Worm (Caenorhabditis elegans) whole organism, L1 larva: Measurements from ENCODE around the gene C47E12.13.

ENCODE experiments used
- C04F5.9 ChIP-seq: sonication (generic microtip); optimal IDR thresholded peaks from 2 replicates; lab custom pipeline; 2016; ENCODE audit warnings: missing genetic modification characterization, missing compliant biosample characterization
- C16A3.4 ChIP-seq: fragments of 150-350 bp; optimal IDR thresholded peaks from 2 replicates; lab custom pipeline; 2014; ENCODE audit warnings: missing biosample characterization, missing genetic modification characterization
- C34B4.2 ChIP-seq: sonication (generic microtip); optimal IDR thresholded peaks from 2 replicates; lab custom pipeline; 2017; ENCODE audit warnings: mild to moderate bottlenecking, missing genetic modification characterization, missing compliant biosample characterization
- Y116A8C.19 ChIP-seq: sonication (generic microtip); optimal IDR thresholded peaks from 2 replicates; lab custom pipeline; 2016; ENCODE audit warnings: missing compliant biosample characterization, missing genetic modification characterization, borderline replicate concordance
- alr-1 ChIP-seq: fragments of 200-800 bp; sonication (Bioruptor generic); optimal IDR thresholded peaks from 2 replicates; lab custom pipeline; 2018; ENCODE audit warnings: borderline replicate concordance, mild to moderate bottlenecking, missing genetic modification characterization, missing compliant biosample characterization
- ceh-63 ChIP-seq: fragments of 200-800 bp; sonication (Bioruptor generic); optimal IDR thresholded peaks from 2 replicates; lab custom pipeline; 2018; ENCODE audit warnings: mild to moderate bottlenecking, missing genetic modification characterization, missing compliant biosample characterization
- ceh-82 ChIP-seq, 3 experiments: fragments of 150-350 bp in 1 of 3; sonication (generic microtip) in 2 of 3; optimal IDR thresholded peaks; 2 replicates each; lab custom pipeline; 2014 to 2017; ENCODE audit warnings: missing biosample characterization in 3 of 3, missing genetic modification characterization in 3 of 3
- ceh-88 ChIP-seq: fragments of 200-800 bp; sonication (Bioruptor generic); IDR thresholded peaks from 2 replicates; pipeline ENCODE4 v1.3.6; 2022; ENCODE audit warnings: missing genetic modification characterization, missing compliant biosample characterization
- dpl-1 ChIP-seq, 3 experiments: fragments of 150-350 bp in 2 of 3; sonication (generic microtip) in 1 of 3; optimal IDR thresholded peaks; 2 replicates each; lab custom pipeline; 2014 to 2017; ENCODE audit warnings: missing biosample characterization in 3 of 3, missing genetic modification characterization in 3 of 3, missing genetic modification reagents in 3 of 3
- efl-1 ChIP-seq, 4 experiments: fragments of 150-350 bp; optimal IDR thresholded peaks in 3 of 4; peaks in 1 of 4; 1 replicate in 1 of 4; 2 replicates in 3 of 4; lab custom pipeline; 2014; ENCODE audit warnings: missing biosample characterization in 2 of 4, missing genetic modification characterization in 2 of 4, missing genetic modification reagents in 2 of 4
- efl-3 ChIP-seq: fragments of 200-800 bp; sonication (Bioruptor generic); optimal IDR thresholded peaks from 2 replicates; lab custom pipeline; 2018; ENCODE audit warnings: mild to moderate bottlenecking, missing genetic modification characterization, missing compliant biosample characterization
- egl-13 ChIP-seq: sonication (generic microtip); optimal IDR thresholded peaks from 2 replicates; lab custom pipeline; 2016; ENCODE audit warnings: missing genotype, missing genetic modification reagents, missing genetic modification characterization, missing compliant biosample characterization
- elt-2 ChIP-seq: sonication (generic microtip); optimal IDR thresholded peaks from 2 replicates; lab custom pipeline; 2016; ENCODE audit warnings: missing genetic modification characterization, mild to moderate bottlenecking, inconsistent platforms, missing compliant biosample characterization, missing genetic modification reagents
- fkh-10 ChIP-seq: sonication (generic microtip); optimal IDR thresholded peaks from 2 replicates; lab custom pipeline; 2017; ENCODE audit warnings: missing biosample characterization, missing genetic modification reagents, missing genetic modification characterization
- fos-1 ChIP-seq: fragments of 150-350 bp; optimal IDR thresholded peaks from 2 replicates; lab custom pipeline; 2014; ENCODE audit warnings: missing biosample characterization, missing genetic modification characterization
- grh-1 ChIP-seq: fragments of 200-800 bp; sonication (Bioruptor generic); IDR thresholded peaks from 2 replicates; pipeline ENCODE4 v1.3.6; 2022; ENCODE audit warnings: missing genetic modification reagents, missing genetic modification characterization, missing compliant biosample characterization
- hlh-4 ChIP-seq: sonication (generic microtip); optimal IDR thresholded peaks from 2 replicates; lab custom pipeline; 2016; ENCODE audit warnings: mild to moderate bottlenecking, missing genetic modification characterization, missing compliant biosample characterization
- irx-1 ChIP-seq: sonication (generic microtip); optimal IDR thresholded peaks from 2 replicates; lab custom pipeline; 2016; ENCODE audit warnings: missing genetic modification characterization, missing compliant biosample characterization
- lin-13 ChIP-seq: fragments of 150-350 bp; optimal IDR thresholded peaks from 2 replicates; lab custom pipeline; 2014; ENCODE audit warnings: missing biosample characterization, missing genetic modification reagents, missing genetic modification characterization
- lin-14 ChIP-seq: fragments of 200-800 bp; sonication (Bioruptor generic); optimal IDR thresholded peaks from 2 replicates; lab custom pipeline; 2018; ENCODE audit warnings: mild to moderate bottlenecking, missing genetic modification characterization, moderate library complexity, missing compliant biosample characterization
- lsy-2 ChIP-seq, 2 experiments: fragments of 150-350 bp; optimal IDR thresholded peaks; 2 replicates each; lab custom pipeline; 2014; ENCODE audit warnings: missing biosample characterization in 2 of 2, missing genetic modification characterization in 2 of 2
- mdl-1 ChIP-seq, 2 experiments: fragments of 150-350 bp; optimal IDR thresholded peaks; 2 replicates each; lab custom pipeline; 2014 to 2017; ENCODE audit warnings: missing biosample characterization in 2 of 2, missing genetic modification characterization in 2 of 2, inconsistent platforms in 1 of 2
- mef-2 ChIP-seq: fragments of 150-350 bp; optimal IDR thresholded peaks from 2 replicates; lab custom pipeline; 2014; ENCODE audit warnings: missing biosample characterization, missing genetic modification characterization
- mep-1 ChIP-seq: fragments of 150-350 bp; optimal IDR thresholded peaks from 2 replicates; lab custom pipeline; 2014; ENCODE audit warnings: missing biosample characterization, missing genetic modification characterization
- nhr-11 ChIP-seq: fragments of 150-350 bp; optimal IDR thresholded peaks from 2 replicates; lab custom pipeline; 2014; ENCODE audit warnings: missing biosample characterization, missing genetic modification characterization
- nhr-19 ChIP-seq: fragments of 200-800 bp; sonication (Bioruptor generic); conservative IDR thresholded peaks from 2 replicates; pipeline ENCODE4 v1.3.6; 2022; ENCODE audit warnings: missing genetic modification characterization, missing compliant biosample characterization
- nhr-237 ChIP-seq: fragments of 150-350 bp; optimal IDR thresholded peaks from 2 replicates; lab custom pipeline; 2014; ENCODE audit warnings: missing biosample characterization, missing genetic modification characterization
- nhr-28 ChIP-seq: fragments of 150-350 bp; optimal IDR thresholded peaks from 2 replicates; lab custom pipeline; 2014; ENCODE audit warnings: missing biosample characterization, missing genetic modification characterization
- nhr-47 ChIP-seq: sonication (generic microtip); optimal IDR thresholded peaks from 2 replicates; lab custom pipeline; 2016; ENCODE audit warnings: mild to moderate bottlenecking, missing genetic modification characterization, moderate library complexity, missing compliant biosample characterization
- nhr-76 ChIP-seq: sonication (generic microtip); optimal IDR thresholded peaks from 2 replicates; lab custom pipeline; 2017; ENCODE audit warnings: missing biosample characterization, missing genetic modification characterization
- rnt-1 ChIP-seq: sonication (generic microtip); optimal IDR thresholded peaks from 2 replicates; lab custom pipeline; 2016; ENCODE audit warnings: mild to moderate bottlenecking, missing genetic modification characterization, moderate library complexity, missing compliant biosample characterization
- skn-1 ChIP-seq: fragments of 150-350 bp; optimal IDR thresholded peaks from 2 replicates; lab custom pipeline; 2014; ENCODE audit warnings: missing biosample characterization, missing genetic modification characterization
- snu-23 ChIP-seq: sonication (generic microtip); optimal IDR thresholded peaks from 2 replicates; lab custom pipeline; 2016; ENCODE audit warnings: missing genetic modification characterization, missing compliant biosample characterization
- sox-4 ChIP-seq: sonication (generic microtip); optimal IDR thresholded peaks from 2 replicates; lab custom pipeline; 2016; ENCODE audit warnings: missing genetic modification characterization, missing compliant biosample characterization
- sptf-1 ChIP-seq: fragments of 150-350 bp; optimal IDR thresholded peaks from 2 replicates; lab custom pipeline; 2014; ENCODE audit warnings: missing biosample characterization, missing genetic modification characterization
- tbx-2 ChIP-seq: sonication (generic microtip); optimal IDR thresholded peaks from 2 replicates; lab custom pipeline; 2016; ENCODE audit warnings: missing genetic modification characterization, missing compliant biosample characterization
- unc-130 ChIP-seq: fragments of 150-350 bp; optimal IDR thresholded peaks from 2 replicates; lab custom pipeline; 2017; ENCODE audit warnings: missing biosample characterization, missing genetic modification characterization, inconsistent platforms
- unc-98 ChIP-seq: fragments of 200-800 bp; sonication (Bioruptor generic); IDR thresholded peaks from 2 replicates; pipeline ENCODE4 v1.3.6; 2022; ENCODE audit warnings: missing genetic modification characterization, missing compliant biosample characterization
- xbp-1 ChIP-seq: sonication (generic microtip); optimal IDR thresholded peaks from 2 replicates; lab custom pipeline; 2016; ENCODE audit warnings: missing genetic modification characterization, missing compliant biosample characterization
- zag-1 ChIP-seq: fragments of 150-350 bp; optimal IDR thresholded peaks from 2 replicates; lab custom pipeline; 2014; ENCODE audit warnings: missing biosample characterization, missing genetic modification characterization
- zip-4 ChIP-seq: fragments of 200-800 bp; sonication (Bioruptor generic); optimal IDR thresholded peaks from 2 replicates; lab custom pipeline; 2018; ENCODE audit warnings: mild to moderate bottlenecking, missing genetic modification characterization, moderate library complexity, missing compliant biosample characterization

Gene C47E12.13

ce11 chrIV:9977602-9978172 is 29.0 kb downstream of the C47E12.13 start, which contains the start of gene dhp-2:
Gene dhp-2, plus strand, starts transcription at chrIV:9978122.
- TF ChIP-seq sptf-1 (tag; lab: Kevin White, UChicago) (no peak), rnt-1 (peak; percentile 13), sox-4 (tag; lab: Kevin White, UChicago) (no peak), xbp-1 (tag; lab: Kevin White, UChicago) (no peak), elt-2 (tag; lab: Kevin White, UChicago) (no peak), lin-14 (GFP tag; lab: Kevin White, UChicago) (peak; percentile 35)

ce11 chrIV:9976284-9976683 is 30.4 kb downstream of the C47E12.13 start, which contains the start of gene C47E12.14:
Gene C47E12.14, minus strand, starts transcription at chrIV:9976384.
- TF ChIP-seq C16A3.4 (no peak), lin-13 (GFP tag; lab: Kevin White, UChicago) (no peak), skn-1 (tag; lab: Kevin White, UChicago) (no peak), nhr-28 (tag; lab: Kevin White, UChicago) (no peak), ceh-63 (GFP tag; lab: Kevin White, UChicago) (no peak), rnt-1 (no peak), nhr-47 (tag; lab: Kevin White, UChicago) (no peak), lsy-2 (tag; optimal IDR thresholded peaks at IDR 0.05; lab: Kevin White, UChicago) (no peak), ceh-82 (tag; optimal IDR thresholded peaks at IDR 0.05; lab: Kevin White, UChicago) (no peak), unc-98 (no peak), snu-23 (GFP tag; lab: Kevin White, UChicago) (no peak), xbp-1 (tag; lab: Kevin White, UChicago) (no peak), mef-2 (tag; lab: Kevin White, UChicago) (no peak), zag-1 (no peak), efl-1 (optimal IDR thresholded peaks at IDR 0.05; lab: Kevin White, UChicago) (no peak), efl-1 (GFP tag; optimal IDR thresholded peaks at IDR 0.05 in 1 of 2; lab: Kevin White, UChicago) (no peak), alr-1 (no peak)

ce11 chrIV:9974392-9974791 is 32.3 kb downstream of the C47E12.13 start, which contains the start of gene C47E12.9:
Gene C47E12.9, plus strand, starts transcription at chrIV:9974692.
- TF ChIP-seq fkh-10 (GFP tag; lab: Kevin White, UChicago) (no peak), nhr-237 (tag; lab: Kevin White, UChicago) (no peak), xbp-1 (tag; lab: Kevin White, UChicago) (no peak), tbx-2 (tag; lab: Kevin White, UChicago) (no peak), nhr-11 (tag; lab: Kevin White, UChicago) (no peak), nhr-47 (tag; lab: Kevin White, UChicago) (no peak), C04F5.9 (no peak), fos-1 (tag; lab: Kevin White, UChicago) (no peak), unc-130 (tag; lab: Kevin White, UChicago) (no peak), nhr-19 (no peak), snu-23 (GFP tag; lab: Kevin White, UChicago) (no peak), Y116A8C.19 (tag; lab: Kevin White, UChicago) (no peak), egl-13 (tag; lab: Kevin White, UChicago) (no peak), mdl-1 (tag; optimal IDR thresholded peaks at IDR 0.05; lab: Kevin White, UChicago) (no peak), zip-4 (GFP tag; lab: Kevin White, UChicago) (no peak), grh-1 (no peak), skn-1 (tag; lab: Kevin White, UChicago) (no peak)
- TF ChIP-seq, all 84 proteins: peak for 0

ce11 chrIV:9972629-9973028 is 34.1 kb downstream of the C47E12.13 start, which contains the start of the genes C47E12.12 and C47E12.10:
Gene C47E12.12, minus strand, starts transcription at chrIV:9972729.
Gene C47E12.10, plus strand, starts transcription at chrIV:9972800.
- TF ChIP-seq dpl-1 (GFP tag; optimal IDR thresholded peaks at IDR 0.05; lab: Kevin White, UChicago) (no peak), lsy-2 (tag; optimal IDR thresholded peaks at IDR 0.05; lab: Kevin White, UChicago) (no peak), nhr-76 (tag; lab: Kevin White, UChicago) (no peak), ceh-88 (GFP tag; lab: Robert Waterston, UW) (no peak), zag-1 (no peak), irx-1 (tag; lab: Kevin White, UChicago) (no peak), zip-4 (GFP tag; lab: Kevin White, UChicago) (no peak), mef-2 (tag; lab: Kevin White, UChicago) (no peak), hlh-4 (tag; lab: Kevin White, UChicago) (no peak), C34B4.2 (no peak), mep-1 (tag; lab: Kevin White, UChicago) (no peak), ceh-82 (tag; optimal IDR thresholded peaks at IDR 0.05; lab: Kevin White, UChicago) (no peak), efl-3 (GFP tag; lab: Kevin White, UChicago) (no peak)
